Worm (Caenorhabditis elegans) whole organism, midembryonic: ENCODE data around the gene ZK596.3.

Source experiments
- flt-1 ChIP-seq: fragments of 200-800 bp; sonication (Bioruptor generic); IDR thresholded peaks from 2 replicates; pipeline ENCODE4 v1.3.6; 2022; ENCODE audit warnings: missing genetic modification characterization, missing compliant biosample characterization
- med-1 ChIP-seq: sonication (generic microtip); optimal IDR thresholded peaks from 2 replicates; lab custom pipeline; 2017; ENCODE audit warnings: missing genetic modification characterization, mild to moderate bottlenecking, missing compliant biosample characterization, antibody characterized with exemption, missing genetic modification reagents; ENCODE audit not compliant: insufficient read depth
- ztf-23 ChIP-seq: fragments of 200-800 bp; sonication (Bioruptor generic); IDR thresholded peaks from 2 replicates; pipeline ENCODE4 v1.3.6; 2022; ENCODE audit warnings: missing genetic modification reagents, missing genetic modification characterization, missing compliant biosample characterization

ce11 chrIV:10864031-10864430 is 40.2 kb downstream of the ZK596.3 start, which contains the start of gene nish-1:
- no peak for TF ChIP-seq ztf-23 (GFP tag; lab: Robert Waterston, UW)
- TF ChIP-seq flt-1 (GFP tag; lab: Robert Waterston, UW) = no peak
- TF ChIP-seq med-1 (GFP tag; lab: Kevin White, UChicago) = no peak
